Fruit fly (Drosophila melanogaster): ENCODE data around the gene CG31676.

CG31676 gene

DNA sequence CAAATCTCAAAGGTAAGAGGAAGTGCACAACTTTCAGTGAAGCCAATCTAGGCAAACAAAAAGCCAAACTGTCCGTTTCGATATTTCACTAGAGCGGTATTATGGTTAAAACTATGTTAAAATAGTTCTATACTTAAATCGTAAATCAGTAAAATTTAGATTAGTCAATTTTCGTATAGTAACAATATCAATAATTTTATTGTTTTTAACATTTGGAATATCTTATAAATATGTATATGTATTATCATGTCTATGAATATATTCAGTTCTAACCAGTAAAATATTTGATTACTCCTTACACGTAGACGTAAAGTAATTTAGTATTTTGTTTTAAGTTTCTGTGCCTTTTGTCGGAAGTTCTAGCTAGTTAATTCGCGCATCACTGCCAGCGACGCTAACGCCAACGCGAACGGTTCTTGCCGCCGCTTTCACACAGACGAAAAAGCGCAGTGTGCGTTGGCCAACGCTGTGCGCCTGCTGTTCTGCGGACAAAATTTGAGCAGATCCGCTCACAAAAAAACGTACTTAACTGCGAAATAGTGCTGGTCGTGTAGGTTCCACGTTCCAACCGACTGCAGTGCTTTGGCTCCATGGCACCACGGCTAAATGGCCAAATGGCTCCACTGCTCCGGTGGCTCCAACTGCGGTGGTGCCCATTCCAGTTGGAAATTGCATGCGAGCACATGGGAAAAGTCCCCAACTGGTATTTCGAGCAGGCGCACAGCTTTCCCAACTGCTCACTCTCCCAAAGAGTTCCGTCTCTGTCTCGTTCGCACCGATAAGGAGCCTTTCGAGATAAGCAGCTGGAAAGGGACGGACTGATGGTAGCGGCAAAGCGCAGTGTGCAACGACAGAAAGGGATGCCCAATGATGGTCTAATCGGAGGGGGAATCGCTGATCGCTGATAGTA is 17.1 kb upstream of the CG31676 start (continued):
- TF ChIP-seq CG34376 (GFP tag; optimal IDR thresholded peaks at IDR 0.05): peak; percentile 83
- no peak for TF ChIP-seq Hsf (GFP tag; optimal IDR thresholded peaks at IDR 0.05)
- TF ChIP-seq crol (GFP tag; IDR thresholded peaks at IDR 0.05): 0 out of 2 replicates have a peak, but pooled peaks have one; percentile 52
- peak; percentile 39 for TF ChIP-seq lbe (GFP tag; optimal IDR thresholded peaks at IDR 0.05)
- peak; percentile 39 for TF ChIP-seq pho (GFP tag; optimal IDR thresholded peaks at IDR 0.05)
- peak; percentile 20 for TF ChIP-seq Hmr (GFP tag; optimal IDR thresholded peaks at IDR 0.05)
- TF ChIP-seq CG31224 (GFP tag; IDR thresholded peaks at IDR 0.05): peak; percentile 100
- no peak for TF ChIP-seq ash1 (GFP tag; optimal IDR thresholded peaks at IDR 0.05)
- no peak for TF ChIP-seq btn (GFP tag; optimal IDR thresholded peaks at IDR 0.05)
- peak; percentile 50 for TF ChIP-seq CG11504 (tag; optimal IDR thresholded peaks at IDR 0.05)
- no peak for TF ChIP-seq yki (optimal IDR thresholded peaks at IDR 0.05)
- peak; percentile 73 for TF ChIP-seq HLHmδ (GFP tag; optimal IDR thresholded peaks at IDR 0.05)
- TF ChIP-seq Oaz (GFP tag; IDR thresholded peaks at IDR 0.05): peak; percentile 23; the same call in 1 of the 2 replicates
- peak; percentile 58 for TF ChIP-seq mirr (GFP tag; optimal IDR thresholded peaks at IDR 0.05)
- no peak for TF ChIP-seq CG15601 (tag; optimal IDR thresholded peaks at IDR 0.05)
- TF ChIP-seq CG12942 (GFP tag; optimal IDR thresholded peaks at IDR 0.05): peak; percentile 16
- TF ChIP-seq bcd (GFP tag; optimal IDR thresholded peaks at IDR 0.05): no peak
- no peak for TF ChIP-seq Hand (GFP tag; optimal IDR thresholded peaks at IDR 0.05)
- no peak for TF ChIP-seq Dip2 (GFP tag; IDR thresholded peaks at IDR 0.05)
- TF ChIP-seq Dad (GFP tag; optimal IDR thresholded peaks at IDR 0.05): peak; percentile 16
- no peak for TF ChIP-seq Hr39 (optimal IDR thresholded peaks at IDR 0.05)
- TF ChIP-seq D19B (GFP tag; optimal IDR thresholded peaks at IDR 0.05): peak; percentile 0
- TF ChIP-seq Hr3 (GFP tag; optimal IDR thresholded peaks at IDR 0.05): no peak
- peak; percentile 93 for TF ChIP-seq CG8478 (optimal IDR thresholded peaks at IDR 0.05)
- peak; percentile 33; the same call in 1 of the 2 replicates for TF ChIP-seq CG32532 (GFP tag; IDR thresholded peaks at IDR 0.05)
- TF ChIP-seq ems (GFP tag; optimal IDR thresholded peaks at IDR 0.05): no peak
- no peak for TF ChIP-seq CG3838 (GFP tag; optimal IDR thresholded peaks at IDR 0.05)
- no peak for TF ChIP-seq fd102C (GFP tag; optimal IDR thresholded peaks at IDR 0.05)
- peak; percentile 85 for TF ChIP-seq dm (GFP tag; optimal IDR thresholded peaks at IDR 0.05)
- TF ChIP-seq CG7556 (GFP tag; optimal IDR thresholded peaks at IDR 0.05): peak; percentile 36
- TF ChIP-seq sqz (GFP tag; optimal IDR thresholded peaks at IDR 0.05): peak; percentile 91
- no peak for TF ChIP-seq CG16863 (GFP tag; optimal IDR thresholded peaks at IDR 0.05)
- TF ChIP-seq Dek (tag; optimal IDR thresholded peaks at IDR 0.05): no peak
- peak; percentile 31 for TF ChIP-seq MTF-1 (GFP tag; optimal IDR thresholded peaks at IDR 0.05; ENCODE audit: borderline replicate concordance)
- TF ChIP-seq prd (optimal IDR thresholded peaks at IDR 0.05): no peak
- no peak for TF ChIP-seq prd (GFP tag; IDR thresholded peaks at IDR 0.05)
- peak; percentile 62 for TF ChIP-seq Sox100B (GFP tag; optimal IDR thresholded peaks at IDR 0.05)
- peak; percentile 2 for TF ChIP-seq ATbp (GFP tag; optimal IDR thresholded peaks at IDR 0.05)
- peak; percentile 86 for TF ChIP-seq CG10543 (GFP tag; optimal IDR thresholded peaks at IDR 0.05)
- peak; percentile 49 for TF ChIP-seq lab (GFP tag; optimal IDR thresholded peaks at IDR 0.05)
- TF ChIP-seq caup (GFP tag; optimal IDR thresholded peaks at IDR 0.05; ENCODE audit: severe bottlenecking): peak; percentile 1
- peak; percentile 17 for TF ChIP-seq cg (GFP tag; optimal IDR thresholded peaks at IDR 0.05)
- peak; percentile 12 for TF ChIP-seq Antp (GFP tag; optimal IDR thresholded peaks at IDR 0.05)
- no peak for TF ChIP-seq CG12104 (GFP tag; optimal IDR thresholded peaks at IDR 0.05)
- TF ChIP-seq CHES-1-like (GFP tag; optimal IDR thresholded peaks at IDR 0.05): no peak
- TF ChIP-seq Rfx (GFP tag; IDR thresholded peaks at IDR 0.05): peak; percentile 43; the same call in 1 of the 2 replicates
- peak; percentile 46 for TF ChIP-seq sob (GFP tag; IDR thresholded peaks at IDR 0.05)
- no peak for TF ChIP-seq CG7786 (GFP tag; optimal IDR thresholded peaks at IDR 0.05)
- TF ChIP-seq CG34422 (GFP tag; IDR thresholded peaks at IDR 0.05): peak; percentile 61; the same call in 1 of the 3 replicates
- peak; percentile 91 for TF ChIP-seq sr (GFP tag; IDR thresholded peaks at IDR 0.05)

Measured in whole organism, embryonic.